Worm (Caenorhabditis elegans): ENCODE results near the gene snt-3.

DNA sequence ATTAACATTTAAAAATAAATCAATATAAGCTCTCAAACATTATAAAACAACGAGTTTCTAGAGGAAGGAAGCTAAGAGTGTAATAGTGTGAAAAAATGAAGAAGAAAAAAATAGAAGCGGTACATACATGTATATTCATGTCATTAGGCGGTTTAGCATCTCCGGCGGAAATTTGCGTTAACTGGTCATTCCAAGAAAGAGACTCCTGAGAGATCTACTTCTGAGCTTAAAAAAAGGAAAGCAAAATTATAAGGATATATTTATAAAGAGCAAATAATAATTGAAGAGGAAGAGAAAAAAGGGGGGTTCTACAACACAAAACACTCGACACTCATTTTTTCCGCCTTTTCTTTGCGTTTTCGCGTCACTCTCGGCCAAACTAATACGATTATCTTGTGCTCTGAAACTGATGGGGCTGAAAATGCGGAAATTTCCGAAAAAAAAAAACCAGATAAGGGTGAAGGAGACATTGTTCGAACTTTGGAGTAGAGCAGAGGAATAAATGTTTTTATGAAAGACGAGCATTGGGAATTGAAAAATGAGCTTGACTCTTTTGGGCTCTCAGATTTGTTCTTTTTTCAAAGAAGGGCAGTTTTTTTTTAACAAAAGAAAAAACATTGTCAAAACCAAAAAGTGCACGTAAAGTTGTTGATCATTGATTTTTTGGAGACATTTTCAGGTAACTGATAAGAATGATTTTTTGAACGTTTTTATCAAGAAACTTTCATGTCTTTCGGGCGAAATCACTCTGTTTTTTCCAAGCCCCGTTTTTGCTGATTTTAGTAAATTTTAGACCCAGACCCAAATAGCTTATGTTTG is 44.0 kb upstream of the snt-3 start:
- TF ChIP-seq R02D3.7 (tag; optimal IDR thresholded peaks at IDR 0.05) (no peak), snpc-4 (tag; optimal IDR thresholded peaks at IDR 0.05) (no peak), sea-2 (GFP tag; optimal IDR thresholded peaks at IDR 0.05) (no peak), egl-5 (tag; optimal IDR thresholded peaks at IDR 0.05) (no peak), unc-39 (tag; optimal IDR thresholded peaks at IDR 0.05) (no peak), fkh-10 (GFP tag; optimal IDR thresholded peaks at IDR 0.05) (no peak)
